Fruit fly (Drosophila melanogaster) whole organism, prepupa: ENCODE data around the gene sno.
A peak's percentile ranks its signal among the peaks of the same experiment; 100 is the strongest.

ENCODE experiments used
- Blimp-1 ChIP-seq: fragments of 200-800 bp; sonication (Bioruptor generic); optimal IDR thresholded peaks from 3 replicates; lab custom pipeline; 2017; ENCODE audit warnings: missing biosample characterization, missing genetic modification characterization, mild to moderate bottlenecking, moderate library complexity, missing genetic modification reagents
- CG10631 ChIP-seq: fragments of 200-800 bp; sonication (Bioruptor generic); optimal IDR thresholded peaks from 2 replicates; lab custom pipeline; 2016; ENCODE audit warnings: missing biosample characterization, missing genetic modification characterization
- CG10669 ChIP-seq: fragments of 200-800 bp; sonication (Bioruptor generic); optimal IDR thresholded peaks from 3 replicates; lab custom pipeline; 2018; ENCODE audit warnings: missing biosample characterization, mild to moderate bottlenecking, missing genetic modification characterization, moderate library complexity
- CG11294 ChIP-seq: fragments of 200-800 bp; sonication (Bioruptor generic); IDR thresholded peaks from 2 replicates; pipeline ENCODE4 v1.3.6; 2022; ENCODE audit warnings: missing biosample characterization, missing genetic modification characterization
- CG11762 ChIP-seq: fragments of 200-800 bp; sonication (Bioruptor generic); optimal IDR thresholded peaks from 3 replicates; lab custom pipeline; 2016; ENCODE audit warnings: missing biosample characterization, missing genetic modification characterization; ENCODE audit not compliant: insufficient read depth
- CG11902 ChIP-seq: fragments of 200-800 bp; sonication (Bioruptor generic); optimal IDR thresholded peaks from 3 replicates; lab custom pipeline; 2016; ENCODE audit warnings: missing biosample characterization, missing genetic modification characterization
- CG15336 ChIP-seq: fragments of 200-800 bp; sonication (Bioruptor generic); IDR thresholded peaks from 2 replicates; pipeline ENCODE4 v1.3.6; 2022; ENCODE audit warnings: missing biosample characterization, missing genetic modification characterization
- CG1621 ChIP-seq: fragments of 200-800 bp; sonication (Bioruptor generic); optimal IDR thresholded peaks from 3 replicates; lab custom pipeline; 2018; ENCODE audit warnings: missing biosample characterization, mild to moderate bottlenecking, missing genetic modification characterization
- CG3032 ChIP-seq: fragments of 200-800 bp; optimal IDR thresholded peaks from 2 replicates; lab custom pipeline; 2019; ENCODE audit warnings: missing biosample characterization, mild to moderate bottlenecking, missing genetic modification characterization, moderate library complexity
- CG31627 ChIP-seq: fragments of 200-800 bp; sonication (Bioruptor generic); optimal IDR thresholded peaks from 3 replicates; lab custom pipeline; 2016; ENCODE audit warnings: missing biosample characterization, missing genetic modification characterization
- CG32006 ChIP-seq: fragments of 200-800 bp; sonication (Bioruptor generic); optimal IDR thresholded peaks from 3 replicates; lab custom pipeline; 2017; ENCODE audit warnings: missing biosample characterization, mild to moderate bottlenecking, missing genetic modification characterization
- CG3919 ChIP-seq: fragments of 200-800 bp; sonication (Bioruptor generic); optimal IDR thresholded peaks from 3 replicates; lab custom pipeline; 2016; ENCODE audit warnings: missing biosample characterization, missing genetic modification characterization
- CG4318 ChIP-seq: fragments of 200-800 bp; sonication (Bioruptor generic); optimal IDR thresholded peaks from 3 replicates; lab custom pipeline; 2017; ENCODE audit warnings: missing biosample characterization, mild to moderate bottlenecking, missing genetic modification characterization
- CG6163 ChIP-seq: fragments of 200-800 bp; sonication (Bioruptor generic); IDR thresholded peaks from 3 replicates; pipeline ENCODE4 v1.3.6; 2022; ENCODE audit warnings: missing biosample characterization, missing genetic modification characterization
- CG6276 ChIP-seq: fragments of 200-800 bp; sonication (Bioruptor generic); optimal IDR thresholded peaks from 2 replicates; lab custom pipeline; 2017; ENCODE audit warnings: missing biosample characterization, mild to moderate bottlenecking, missing genetic modification characterization
- CG6792 ChIP-seq: fragments of 200-800 bp; sonication (Bioruptor generic); optimal IDR thresholded peaks from 3 replicates; lab custom pipeline; 2016; ENCODE audit warnings: missing biosample characterization, missing genetic modification characterization
- CG6808 ChIP-seq: fragments of 200-800 bp; sonication (Bioruptor generic); optimal IDR thresholded peaks from 3 replicates; lab custom pipeline; 2017; ENCODE audit warnings: missing biosample characterization, missing genetic modification characterization, mild to moderate bottlenecking, moderate library complexity, missing genetic modification reagents
- CG6854 ChIP-seq: fragments of 200-800 bp; sonication (Bioruptor generic); optimal IDR thresholded peaks from 2 replicates; lab custom pipeline; 2017; ENCODE audit warnings: missing biosample characterization, mild to moderate bottlenecking, missing genetic modification characterization
- CG7368 ChIP-seq: fragments of 200-800 bp; sonication (Bioruptor generic); optimal IDR thresholded peaks from 3 replicates; lab custom pipeline; 2016; ENCODE audit warnings: missing biosample characterization, missing genetic modification characterization
- CG8119 ChIP-seq: fragments of 200-800 bp; sonication (Bioruptor generic); IDR thresholded peaks from 3 replicates; pipeline ENCODE4 v1.3.6; 2022; ENCODE audit warnings: missing biosample characterization, missing genetic modification characterization
- CG8632 ChIP-seq: fragments of 200-800 bp; sonication (Bioruptor generic); optimal IDR thresholded peaks from 3 replicates; lab custom pipeline; 2016; ENCODE audit warnings: missing biosample characterization, missing genetic modification characterization
- CG9139 ChIP-seq: fragments of 200-800 bp; sonication (Bioruptor generic); optimal IDR thresholded peaks from 3 replicates; lab custom pipeline; 2017; ENCODE audit warnings: missing biosample characterization, mild to moderate bottlenecking, missing genetic modification characterization
- Eip75B ChIP-seq: fragments of 200-800 bp; sonication (Bioruptor generic); optimal IDR thresholded peaks from 3 replicates; lab custom pipeline; 2016; ENCODE audit warnings: missing biosample characterization, missing genetic modification characterization
- Eip93F ChIP-seq: fragments of 200-800 bp; sonication (Bioruptor generic); optimal IDR thresholded peaks from 2 replicates; lab custom pipeline; 2016; ENCODE audit warnings: missing biosample characterization, mild to moderate bottlenecking, missing genetic modification characterization
- Ets96B ChIP-seq: fragments of 200-800 bp; optimal IDR thresholded peaks from 2 replicates; lab custom pipeline; 2019; ENCODE audit warnings: missing biosample characterization, mild to moderate bottlenecking, missing genetic modification characterization, moderate library complexity
- Gug ChIP-seq: fragments of 200-800 bp; sonication (Bioruptor generic); IDR thresholded peaks from 2 replicates; pipeline ENCODE4 v1.3.6; 2022; ENCODE audit warnings: missing biosample characterization, missing genetic modification characterization
- Hr38 ChIP-seq: sonication (Bioruptor generic); optimal IDR thresholded peaks from 2 replicates; lab custom pipeline; 2016; ENCODE audit warnings: missing biosample characterization, missing genetic modification characterization
- Hr39 ChIP-seq: fragments of 200-800 bp; sonication (Bioruptor generic); optimal IDR thresholded peaks from 2 replicates; lab custom pipeline; 2016; ENCODE audit warnings: missing biosample characterization, missing genetic modification characterization
- Hr4 ChIP-seq: fragments of 200-800 bp; sonication (Bioruptor generic); optimal IDR thresholded peaks from 3 replicates; lab custom pipeline; 2016; ENCODE audit warnings: missing biosample characterization, missing genetic modification characterization
- Lpt ChIP-seq: fragments of 200-800 bp; sonication (Bioruptor generic); optimal IDR thresholded peaks from 3 replicates; lab custom pipeline; 2016; ENCODE audit warnings: missing biosample characterization, missing genetic modification characterization
- Met ChIP-seq: fragments of 200-800 bp; sonication (Bioruptor generic); optimal IDR thresholded peaks from 3 replicates; lab custom pipeline; 2016; ENCODE audit warnings: missing biosample characterization, missing genetic modification characterization
- OdsH ChIP-seq: fragments of 200-800 bp; sonication (Bioruptor generic); optimal IDR thresholded peaks from 3 replicates; lab custom pipeline; 2016; ENCODE audit warnings: missing biosample characterization, missing genetic modification characterization
- Smox ChIP-seq: fragments of 200-800 bp; sonication (Bioruptor generic); optimal IDR thresholded peaks from 3 replicates; lab custom pipeline; 2016; ENCODE audit warnings: missing biosample characterization, missing genetic modification characterization
- Sox102F ChIP-seq: fragments of 200-800 bp; sonication (Bioruptor generic); optimal IDR thresholded peaks from 2 replicates; lab custom pipeline; 2016; ENCODE audit warnings: missing biosample characterization, mild to moderate bottlenecking, missing genetic modification characterization
- Sox14 ChIP-seq: fragments of 200-800 bp; sonication (Bioruptor generic); optimal IDR thresholded peaks from 3 replicates; lab custom pipeline; 2016; ENCODE audit warnings: missing biosample characterization, missing genetic modification characterization
- Sox15 ChIP-seq: fragments of 200-800 bp; sonication (Bioruptor generic); optimal IDR thresholded peaks from 3 replicates; lab custom pipeline; 2016; ENCODE audit warnings: missing biosample characterization, missing genetic modification characterization
- achi ChIP-seq: fragments of 200-800 bp; sonication (Bioruptor generic); optimal IDR thresholded peaks from 3 replicates; lab custom pipeline; 2016; ENCODE audit warnings: missing biosample characterization, missing genetic modification characterization
- acj6 ChIP-seq: fragments of 200-800 bp; sonication (Bioruptor generic); optimal IDR thresholded peaks from 3 replicates; lab custom pipeline; 2016; ENCODE audit warnings: missing biosample characterization, missing genetic modification characterization
- cyc ChIP-seq: fragments of 200-800 bp; sonication (Bioruptor generic); optimal IDR thresholded peaks from 3 replicates; lab custom pipeline; 2016; ENCODE audit warnings: missing biosample characterization, missing genetic modification characterization
- dac ChIP-seq: fragments of 200-800 bp; sonication (Bioruptor generic); optimal IDR thresholded peaks from 2 replicates; lab custom pipeline; 2017; ENCODE audit warnings: missing biosample characterization, mild to moderate bottlenecking, missing genetic modification characterization
- dsx ChIP-seq: fragments of 200-800 bp; optimal IDR thresholded peaks from 3 replicates; lab custom pipeline; 2019; ENCODE audit warnings: missing biosample characterization, mild to moderate bottlenecking, missing genetic modification characterization, moderate library complexity; ENCODE audit not compliant: poor library complexity, severe bottlenecking
- eg ChIP-seq: fragments of 200-800 bp; sonication (Bioruptor generic); IDR thresholded peaks from 3 replicates; pipeline ENCODE4 v1.3.6; 2022; ENCODE audit warnings: missing biosample characterization, missing genetic modification characterization
- fd85E ChIP-seq: fragments of 200-800 bp; sonication (Bioruptor generic); optimal IDR thresholded peaks from 3 replicates; lab custom pipeline; 2016; ENCODE audit warnings: missing biosample characterization, missing genetic modification characterization
- fkh ChIP-seq: fragments of 200-800 bp; sonication (Bioruptor generic); optimal IDR thresholded peaks from 3 replicates; lab custom pipeline; 2017; ENCODE audit warnings: missing biosample characterization, mild to moderate bottlenecking, missing genetic modification characterization, moderate library complexity
- lz ChIP-seq: fragments of 200-800 bp; sonication (Bioruptor generic); optimal IDR thresholded peaks from 3 replicates; lab custom pipeline; 2016; ENCODE audit warnings: missing biosample characterization, missing genetic modification characterization
- net ChIP-seq: fragments of 200-800 bp; sonication (Bioruptor generic); optimal IDR thresholded peaks from 3 replicates; lab custom pipeline; 2016; ENCODE audit warnings: missing biosample characterization, missing genetic modification characterization
- pdm3 ChIP-seq: fragments of 200-800 bp; sonication (Bioruptor generic); optimal IDR thresholded peaks from 3 replicates; lab custom pipeline; 2016; ENCODE audit warnings: missing biosample characterization, missing genetic modification characterization
- salr ChIP-seq, 2 experiments: fragments of 200-800 bp; sonication (Bioruptor generic); optimal IDR thresholded peaks; 3 replicates each; lab custom pipeline; 2016 to 2018; ENCODE audit warnings: missing biosample characterization in 2 of 2, missing genetic modification characterization in 2 of 2, mild to moderate bottlenecking in 1 of 2
- spab ChIP-seq: fragments of 200-800 bp; sonication (Bioruptor generic); optimal IDR thresholded peaks from 2 replicates; lab custom pipeline; 2017; ENCODE audit warnings: missing biosample characterization, mild to moderate bottlenecking, missing genetic modification characterization, missing genetic modification reagents
- ss ChIP-seq, 2 experiments: fragments of 200-800 bp; sonication (Bioruptor generic); optimal IDR thresholded peaks; 2 replicates in 1 of 2; 3 replicates in 1 of 2; lab custom pipeline; 2017 to 2018; ENCODE audit warnings: mild to moderate bottlenecking in 2 of 2, missing biosample characterization in 2 of 2, missing genetic modification characterization in 2 of 2, moderate library complexity in 1 of 2
- topi ChIP-seq: fragments of 200-800 bp; sonication (Bioruptor generic); optimal IDR thresholded peaks from 3 replicates; lab custom pipeline; 2016; ENCODE audit warnings: missing biosample characterization, missing genetic modification characterization
- vri ChIP-seq: fragments of 200-800 bp; sonication (Bioruptor generic); optimal IDR thresholded peaks from 3 replicates; lab custom pipeline; 2016; ENCODE audit warnings: missing biosample characterization, mild to moderate bottlenecking, missing genetic modification characterization

The sno gene

DNA sequence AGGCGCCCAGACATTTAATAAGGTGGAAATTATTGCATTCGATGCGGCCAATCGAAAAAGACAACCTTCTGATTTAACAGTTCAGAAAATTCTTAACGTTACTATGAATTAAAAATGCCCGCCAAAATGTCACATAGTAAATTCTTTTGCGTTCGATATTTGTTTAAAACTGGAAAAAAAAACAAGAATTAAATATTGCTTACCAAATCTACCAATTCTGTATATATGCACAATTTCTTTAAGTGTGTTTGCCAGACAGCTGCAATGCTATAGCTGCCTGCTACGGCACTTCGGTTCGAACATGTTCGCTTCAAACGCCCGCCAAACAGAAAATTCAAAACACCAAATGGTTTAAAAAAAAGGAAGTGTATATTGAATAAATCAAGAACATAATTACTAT, 2.6 kb upstream of the sno start:
- TF ChIP-seq fd85E (GFP tag; lab: Kevin White, UChicago) (no peak), pdm3 (GFP tag; lab: Kevin White, UChicago) (peak; percentile 74), salr (GFP tag; optimal IDR thresholded peaks at IDR 0.05; lab: Kevin White, UChicago) (no peak), CG6854 (GFP tag; lab: Kevin White, UChicago) (no peak), Eip93F (no peak), CG10631 (GFP tag; lab: Kevin White, UChicago) (peak; percentile 65), CG3919 (GFP tag; lab: Kevin White, UChicago) (peak; percentile 70), Lpt (GFP tag; lab: Kevin White, UChicago) (peak; percentile 58), CG1621 (tag; lab: Kevin White, UChicago) (peak; percentile 43), CG11762 (GFP tag; lab: Kevin White, UChicago) (peak; percentile 27), topi (GFP tag; lab: Kevin White, UChicago) (peak; percentile 68), dac (peak; percentile 1), CG8119 (GFP tag; lab: Robert Waterston, UW) (peak; percentile 58; the same call in 2 of the 3 replicates), CG15336 (GFP tag; lab: Robert Waterston, UW) (peak; percentile 73), CG31627 (GFP tag; lab: Kevin White, UChicago) (peak; percentile 62), eg (GFP tag; lab: Robert Waterston, UW) (peak; percentile 76), Gug (GFP tag; lab: Robert Waterston, UW) (peak; percentile 65), CG11902 (GFP tag; lab: Kevin White, UChicago) (no peak), Blimp-1 (GFP tag; lab: Kevin White, UChicago) (no peak), CG3032 (tag; lab: Kevin White, UChicago) (peak; percentile 36), lz (GFP tag; lab: Kevin White, UChicago) (peak; percentile 54), Hr38 (GFP tag; lab: Kevin White, UChicago) (no peak), OdsH (GFP tag; lab: Kevin White, UChicago) (peak; percentile 74), Met (peak; percentile 64), CG9139 (GFP tag; lab: Kevin White, UChicago) (no peak), CG6163 (GFP tag; lab: Robert Waterston, UW) (peak; percentile 67), cyc (GFP tag; lab: Kevin White, UChicago) (peak; percentile 56), Ets96B (peak; percentile 23), ss (GFP tag; optimal IDR thresholded peaks at IDR 0.05; lab: Kevin White, UChicago) (no peak), CG6792 (GFP tag; lab: Kevin White, UChicago) (peak; percentile 55), CG32006 (GFP tag; lab: Kevin White, UChicago) (peak; percentile 66), Hr4 (GFP tag; lab: Kevin White, UChicago) (peak; percentile 73), Sox15 (GFP tag; lab: Kevin White, UChicago) (no peak), fkh (GFP tag; lab: Kevin White, UChicago) (no peak), CG4318 (GFP tag; lab: Kevin White, UChicago) (no peak), Smox (GFP tag; lab: Kevin White, UChicago) (peak; percentile 58), CG6276 (GFP tag; lab: Kevin White, UChicago) (peak; percentile 36), CG10669 (GFP tag; lab: Kevin White, UChicago) (peak; percentile 50), CG11294 (GFP tag; lab: Robert Waterston, UW) (peak; percentile 26; the same call in 1 of the 2 replicates), spab (no peak), net (GFP tag; lab: Kevin White, UChicago) (peak; percentile 55), acj6 (GFP tag; lab: Kevin White, UChicago) (peak; percentile 68), CG7368 (GFP tag; lab: Kevin White, UChicago) (peak; percentile 52), achi (GFP tag; lab: Kevin White, UChicago) (peak; percentile 58), dsx (GFP tag; lab: Kevin White, UChicago) (peak; percentile 12), CG6808 (no peak), Eip75B (GFP tag; lab: Kevin White, UChicago) (peak; percentile 66), Sox102F (peak; percentile 43), CG8632 (GFP tag; lab: Kevin White, UChicago) (peak; percentile 37), Hr39 (peak; percentile 60), Sox14 (GFP tag; lab: Kevin White, UChicago) (peak; percentile 59), vri (no peak)
